Worm (Caenorhabditis elegans) whole organism, late embryonic: ENCODE data around the gene K03B8.11.

ENCODE experiments used
- K02D7.2 ChIP-seq: sonication (generic microtip); optimal IDR thresholded peaks from 2 replicates; lab custom pipeline; 2017; ENCODE audit warnings: mild to moderate bottlenecking, missing genetic modification characterization, missing compliant biosample characterization
- ahr-1 ChIP-seq: sonication (generic microtip); optimal IDR thresholded peaks from 2 replicates; lab custom pipeline; 2016; ENCODE audit warnings: missing genetic modification characterization, missing compliant biosample characterization
- ama-1 ChIP-seq: fragments of 150-350 bp; optimal IDR thresholded peaks from 2 replicates; lab custom pipeline; 2014
- ceh-19 ChIP-seq: fragments of 200-800 bp; sonication (Bioruptor generic); optimal IDR thresholded peaks from 2 replicates; lab custom pipeline; 2018; ENCODE audit warnings: mild to moderate bottlenecking, missing genetic modification characterization, missing compliant biosample characterization
- ceh-48 ChIP-seq: sonication (generic microtip); optimal IDR thresholded peaks from 2 replicates; lab custom pipeline; 2016; ENCODE audit warnings: missing genetic modification characterization, inconsistent platforms, missing compliant biosample characterization
- ets-4 ChIP-seq: sonication (generic microtip); optimal IDR thresholded peaks from 2 replicates; lab custom pipeline; 2016; ENCODE audit warnings: missing genetic modification characterization, missing compliant biosample characterization
- hlh-13 ChIP-seq: fragments of 200-800 bp; sonication (Bioruptor generic); optimal IDR thresholded peaks from 2 replicates; lab custom pipeline; 2018; ENCODE audit warnings: mild to moderate bottlenecking, missing genetic modification characterization, missing compliant biosample characterization
- pax-1 ChIP-seq: fragments of 150-350 bp; optimal IDR thresholded peaks from 2 replicates; lab custom pipeline; 2014; ENCODE audit warnings: missing biosample characterization, missing genetic modification characterization
- rnt-1 ChIP-seq: sonication (generic microtip); optimal IDR thresholded peaks from 2 replicates; lab custom pipeline; 2016; ENCODE audit warnings: missing genetic modification characterization, missing compliant biosample characterization
- sox-2 ChIP-seq: fragments of 200-800 bp; sonication (Bioruptor generic); IDR thresholded peaks from 2 replicates; pipeline ENCODE4 v1.3.6; 2022; ENCODE audit warnings: missing genetic modification reagents, missing genetic modification characterization, missing compliant biosample characterization
- tbx-2 ChIP-seq: sonication (generic microtip); optimal IDR thresholded peaks from 2 replicates; lab custom pipeline; 2016; ENCODE audit warnings: missing genetic modification characterization, missing compliant biosample characterization
- unc-86 ChIP-seq: sonication (generic microtip); optimal IDR thresholded peaks from 2 replicates; lab custom pipeline; 2016; ENCODE audit warnings: missing genetic modification characterization, missing compliant biosample characterization

DNA sequence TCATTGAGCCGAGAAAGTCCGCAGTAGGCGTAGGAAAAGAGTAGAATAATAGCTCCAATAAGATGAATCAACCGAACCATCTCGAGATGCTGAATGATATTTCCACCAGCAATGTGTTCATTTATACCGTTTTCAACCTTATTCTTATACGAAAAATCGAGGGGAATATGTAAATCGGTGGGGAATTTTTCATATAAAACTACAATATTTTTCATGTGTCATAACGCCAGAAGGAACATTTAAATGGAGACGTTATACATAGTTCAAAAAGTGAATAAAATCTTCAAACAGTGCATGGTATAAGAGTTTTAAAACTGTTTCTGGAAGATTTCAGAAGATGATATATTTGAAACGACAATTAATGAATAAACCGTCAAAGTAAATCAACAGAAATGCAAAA, 12.3 kb upstream of the K03B8.11 start, which contains the start of gene nas-19:
- TF ChIP-seq ama-1 (lab: Kevin White, UChicago) (no peak), pax-1 (tag; lab: Kevin White, UChicago) (no peak), sox-2 (GFP tag; lab: Robert Waterston, UW) (no peak), tbx-2 (tag; lab: Kevin White, UChicago) (no peak), ahr-1 (tag; lab: Kevin White, UChicago) (no peak), hlh-13 (no peak), ceh-19 (GFP tag; lab: Kevin White, UChicago) (no peak), ets-4 (tag; lab: Kevin White, UChicago) (no peak), K02D7.2 (tag; lab: Kevin White, UChicago) (no peak), ceh-48 (tag; lab: Kevin White, UChicago) (no peak), unc-86 (no peak), rnt-1 (tag; lab: Kevin White, UChicago) (no peak)
